Worm (Caenorhabditis elegans) whole organism, L4 larva: ENCODE data around the gene nex-3.

Experiments used
- dmd-6 ChIP-seq: fragments of 200-800 bp; sonication (Bioruptor generic); IDR thresholded peaks from 2 replicates; pipeline ENCODE4 v1.3.6; 2022; ENCODE audit warnings: missing genetic modification reagents, missing genetic modification characterization, missing compliant biosample characterization
- lin-15B ChIP-seq: fragments of 150-350 bp; sonication (generic microtip); optimal IDR thresholded peaks from 3 replicates; lab custom pipeline; 2014; ENCODE audit warnings: missing biosample characterization, missing genetic modification characterization
- mep-1 ChIP-seq: fragments of 150-350 bp; sonication (generic microtip); optimal IDR thresholded peaks from 3 replicates; lab custom pipeline; 2014; ENCODE audit warnings: missing biosample characterization, missing genetic modification characterization
- sdz-12 ChIP-seq: fragments of 200-800 bp; sonication (Bioruptor generic); optimal IDR thresholded peaks from 2 replicates; lab custom pipeline; 2018; ENCODE audit warnings: mild to moderate bottlenecking, missing genetic modification characterization, missing compliant biosample characterization

DNA sequence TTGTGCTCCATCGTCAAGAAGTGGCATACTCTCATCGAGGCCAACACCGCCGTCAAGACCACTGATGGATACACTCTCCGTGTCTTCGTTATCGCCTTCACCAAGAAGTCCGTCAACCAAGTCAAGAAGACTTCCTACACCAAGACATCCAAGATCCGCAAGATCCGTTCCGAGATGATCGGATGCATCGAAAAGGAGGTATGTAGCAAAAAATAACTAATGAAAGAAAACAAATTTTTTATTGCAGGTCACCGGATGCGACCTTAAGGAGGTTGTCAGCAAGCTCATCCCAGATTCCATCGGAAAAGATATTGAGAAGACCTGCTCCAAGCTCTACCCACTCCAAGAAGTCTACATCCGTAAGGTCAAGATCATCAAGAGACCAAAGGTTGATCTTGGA lies 34.4 kb downstream of the nex-3 start:
- TF ChIP-seq lin-15B, result no peak
- no peak for TF ChIP-seq mep-1
- TF ChIP-seq sdz-12 (GFP tag; lab: Kevin White, UChicago), result no peak
- no peak for TF ChIP-seq dmd-6 (GFP tag; lab: Robert Waterston, UW)
